Worm (Caenorhabditis elegans): ENCODE data around the gene C05D12.5.

ce11 chrII:11400386-11400785 lies 33.7 kb upstream of the C05D12.5 start:
- TF ChIP-seq unc-130 (tag; optimal IDR thresholded peaks at IDR 0.05) = no peak
- TF ChIP-seq fkh-10 (GFP tag; optimal IDR thresholded peaks at IDR 0.05) = no peak
- TF ChIP-seq C04F5.9 (tag; optimal IDR thresholded peaks at IDR 0.05) = no peak
- TF ChIP-seq hpl-2 (GFP tag; optimal IDR thresholded peaks at IDR 0.05) = no peak
- no peak for TF ChIP-seq ces-1 (GFP tag; optimal IDR thresholded peaks at IDR 0.05)
